Fruit fly (Drosophila melanogaster) whole organism, embryonic: Measurements from ENCODE around the gene CG14183.

ENCODE experiments used
- Bdp1 ChIP-seq: fragments of 200-800 bp; sonication (Bioruptor generic); optimal IDR thresholded peaks from 3 replicates; lab custom pipeline; 2016; ENCODE audit warnings: missing biosample characterization, missing genetic modification characterization
- CG10147 ChIP-seq: fragments of 200-800 bp; sonication (Bioruptor generic); optimal IDR thresholded peaks from 2 replicates; lab custom pipeline; 2019; ENCODE audit warnings: missing biosample characterization, mild to moderate bottlenecking, missing genetic modification characterization, moderate library complexity
- CG10209 ChIP-seq: fragments of 200-800 bp; sonication (Bioruptor generic); optimal IDR thresholded peaks from 3 replicates; lab custom pipeline; 2017; ENCODE audit warnings: missing biosample characterization, mild to moderate bottlenecking, missing genetic modification characterization, missing genetic modification reagents
- CG10366 ChIP-seq: fragments of 200-800 bp; sonication (Bioruptor generic); IDR thresholded peaks from 2 replicates; pipeline ENCODE4 v1.3.6; 2022; ENCODE audit warnings: missing biosample characterization, missing genetic modification characterization
- CG10959 ChIP-seq: fragments of 200-800 bp; sonication (Bioruptor generic); IDR thresholded peaks from 2 replicates; pipeline ENCODE4 v1.3.6; 2022; ENCODE audit warnings: missing biosample characterization, missing genetic modification characterization
- CG13287 ChIP-seq: fragments of 200-800 bp; sonication (Bioruptor generic); IDR thresholded peaks from 2 replicates; pipeline ENCODE4 v1.3.6; 2022; ENCODE audit warnings: missing biosample characterization, missing genetic modification characterization; ENCODE audit not compliant: partially characterized antibody
- CG13775 ChIP-seq: fragments of 200-800 bp; sonication (Bioruptor generic); optimal IDR thresholded peaks from 3 replicates; lab custom pipeline; 2017; ENCODE audit warnings: missing biosample characterization, mild to moderate bottlenecking, missing genetic modification characterization
- CG17385 ChIP-seq: fragments of 200-800 bp; sonication (Bioruptor generic); optimal IDR thresholded peaks from 3 replicates; lab custom pipeline; 2018; ENCODE audit warnings: missing biosample characterization, mild to moderate bottlenecking, missing genetic modification characterization
- CG17912 ChIP-seq: fragments of 200-800 bp; sonication (Bioruptor generic); optimal IDR thresholded peaks from 2 replicates; lab custom pipeline; 2018; ENCODE audit warnings: missing biosample characterization, mild to moderate bottlenecking, missing genetic modification characterization
- CG18011 ChIP-seq: fragments of 200-800 bp; sonication (Bioruptor generic); optimal IDR thresholded peaks from 2 replicates; lab custom pipeline; 2017; ENCODE audit warnings: missing biosample characterization, missing genetic modification characterization, mild to moderate bottlenecking, moderate library complexity, missing genotype
- CG33557 ChIP-seq: fragments of 200-800 bp; sonication (Bioruptor generic); optimal IDR thresholded peaks from 2 replicates; lab custom pipeline; 2019; ENCODE audit warnings: missing biosample characterization, mild to moderate bottlenecking, missing genetic modification characterization, moderate library complexity
- CG3726 ChIP-seq: fragments of 200-800 bp; sonication (Bioruptor generic); IDR thresholded peaks from 3 replicates; pipeline ENCODE4, ENCODE4 v1.3.6; 2022; ENCODE audit warnings: missing biosample characterization, missing genetic modification characterization
- CG6254 ChIP-seq: fragments of 200-800 bp; sonication (Bioruptor generic); optimal IDR thresholded peaks from 3 replicates; lab custom pipeline; 2017; ENCODE audit warnings: mild to moderate bottlenecking, missing biosample characterization, missing genetic modification reagents, missing genetic modification characterization
- CG9817 ChIP-seq: fragments of 200-800 bp; sonication (Bioruptor generic); optimal IDR thresholded peaks from 2 replicates; lab custom pipeline; 2018; ENCODE audit warnings: missing biosample characterization, mild to moderate bottlenecking, missing genetic modification characterization, moderate library complexity
- CTCF ChIP-seq: fragments of 200-800 bp; sonication (Bioruptor generic); optimal IDR thresholded peaks from 2 replicates; lab custom pipeline; 2017; ENCODE audit warnings: missing biosample characterization, mild to moderate bottlenecking, missing genetic modification characterization, moderate library complexity
- Dad ChIP-seq: fragments of 200-800 bp; sonication (Bioruptor generic); optimal IDR thresholded peaks from 3 replicates; lab custom pipeline; 2016; ENCODE audit warnings: missing biosample characterization, missing genetic modification characterization
- HLH4C ChIP-seq: fragments of 200-800 bp; sonication (Bioruptor generic); IDR thresholded peaks from 3 replicates; pipeline ENCODE4 v1.3.6; 2022; ENCODE audit warnings: missing biosample characterization, missing genetic modification characterization; ENCODE audit not compliant: partially characterized antibody
- Hey ChIP-seq: fragments of 200-800 bp; sonication (Bioruptor generic); optimal IDR thresholded peaks from 3 replicates; lab custom pipeline; 2018; ENCODE audit warnings: missing biosample characterization, mild to moderate bottlenecking, missing genetic modification characterization
- Hmx ChIP-seq: fragments of 200-800 bp; sonication (Bioruptor generic); optimal IDR thresholded peaks from 2 replicates; lab custom pipeline; 2016; ENCODE audit warnings: missing biosample characterization, missing genetic modification characterization
- Mes4 ChIP-seq: fragments of 200-800 bp; sonication (Bioruptor generic); optimal IDR thresholded peaks from 2 replicates; lab custom pipeline; 2016; ENCODE audit warnings: missing biosample characterization, missing genetic modification characterization
- Myb ChIP-seq: fragments of 200-800 bp; sonication (Bioruptor generic); optimal IDR thresholded peaks from 2 replicates; lab custom pipeline; 2016; ENCODE audit warnings: missing biosample characterization, missing genetic modification characterization
- NFAT ChIP-seq: fragments of 200-800 bp; sonication (Bioruptor generic); IDR thresholded peaks from 2 replicates; pipeline ENCODE4 v1.3.6; 2022; ENCODE audit warnings: missing biosample characterization, missing genetic modification characterization
- Neu2 ChIP-seq: fragments of 200-800 bp; sonication (Bioruptor generic); optimal IDR thresholded peaks from 3 replicates; lab custom pipeline; 2016; ENCODE audit warnings: missing biosample characterization, missing genetic modification characterization, borderline replicate concordance
- Nf-YC ChIP-seq: fragments of 200-800 bp; optimal IDR thresholded peaks from 3 replicates; lab custom pipeline; 2019; ENCODE audit warnings: missing biosample characterization, mild to moderate bottlenecking, missing genetic modification characterization, moderate library complexity
- Ravus ChIP-seq: fragments of 200-800 bp; sonication (Bioruptor generic); IDR thresholded peaks from 2 replicates; pipeline ENCODE4 v1.3.6; 2022; ENCODE audit warnings: missing biosample characterization, missing genetic modification characterization
- Side ChIP-seq: fragments of 200-800 bp; sonication (Bioruptor generic); optimal IDR thresholded peaks from 2 replicates; lab custom pipeline; 2016; ENCODE audit warnings: missing biosample characterization, missing genetic modification characterization
- Sox102F ChIP-seq: fragments of 200-800 bp; sonication (Bioruptor generic); optimal IDR thresholded peaks from 2 replicates; lab custom pipeline; 2018; ENCODE audit warnings: missing biosample characterization, mild to moderate bottlenecking, missing genetic modification characterization, moderate library complexity
- Xrp1 ChIP-seq: fragments of 200-800 bp; sonication (Bioruptor generic); IDR thresholded peaks from 2 replicates; pipeline ENCODE4 v1.3.6; 2022; ENCODE audit warnings: missing biosample characterization, missing genetic modification characterization
- ac ChIP-seq: fragments of 200-800 bp; sonication (Bioruptor generic); optimal IDR thresholded peaks from 3 replicates; lab custom pipeline; 2017; ENCODE audit warnings: missing biosample characterization, mild to moderate bottlenecking, missing genetic modification characterization
- aop ChIP-seq: fragments of 200-800 bp; sonication (Bioruptor generic); IDR thresholded peaks from 2 replicates; pipeline ENCODE4 v1.3.6; 2022; ENCODE audit warnings: missing biosample characterization, missing genetic modification characterization
- ash1 ChIP-seq: fragments of 200-800 bp; sonication (Bioruptor generic); optimal IDR thresholded peaks from 2 replicates; lab custom pipeline; 2018; ENCODE audit warnings: missing biosample characterization, mild to moderate bottlenecking, missing genetic modification characterization
- cas ChIP-seq: fragments of 200-800 bp; sonication (Bioruptor generic); IDR thresholded peaks from 2 replicates; pipeline ENCODE4 v1.3.6; 2022; ENCODE audit warnings: missing biosample characterization, missing genetic modification characterization
- cato ChIP-seq: fragments of 200-800 bp; sonication (Bioruptor generic); optimal IDR thresholded peaks from 2 replicates; lab custom pipeline; 2016; ENCODE audit warnings: missing biosample characterization, missing genetic modification characterization, borderline replicate concordance
- caup ChIP-seq: fragments of 200-800 bp; sonication (Bioruptor generic); optimal IDR thresholded peaks from 3 replicates; lab custom pipeline; 2017; ENCODE audit warnings: missing biosample characterization, mild to moderate bottlenecking, missing genetic modification characterization, moderate library complexity; ENCODE audit not compliant: severe bottlenecking
- croc ChIP-seq: fragments of 200-800 bp; sonication (Bioruptor generic); conservative IDR thresholded peaks from 3 replicates; pipeline ENCODE4 v1.3.6; 2022; ENCODE audit warnings: missing biosample characterization, missing genetic modification characterization
- esg ChIP-seq: fragments of 200-800 bp; sonication (Bioruptor generic); conservative IDR thresholded peaks from 2 replicates; pipeline ENCODE4 v1.3.6; 2022; ENCODE audit warnings: missing biosample characterization, missing genetic modification characterization
- fd3F ChIP-seq: fragments of 200-800 bp; sonication (Bioruptor generic); optimal IDR thresholded peaks from 2 replicates; lab custom pipeline; 2018; ENCODE audit warnings: missing biosample characterization, mild to moderate bottlenecking, missing genetic modification characterization, moderate library complexity
- insv ChIP-seq, 2 experiments: fragments of 200-800 bp; sonication (Bioruptor generic); optimal IDR thresholded peaks; 3 replicates each; lab custom pipeline; 2016 to 2018; ENCODE audit warnings: missing biosample characterization in 2 of 2, missing genetic modification characterization in 2 of 2
- kah ChIP-seq: fragments of 200-800 bp; sonication (Bioruptor generic); optimal IDR thresholded peaks from 2 replicates; lab custom pipeline; 2018; ENCODE audit warnings: missing biosample characterization, mild to moderate bottlenecking, missing genetic modification characterization
- klu ChIP-seq: fragments of 200-800 bp; sonication (Bioruptor generic); IDR thresholded peaks from 2 replicates; pipeline ENCODE4 v1.3.6; 2022; ENCODE audit warnings: missing biosample characterization, missing genetic modification characterization
- pan ChIP-seq, 4 experiments: fragments of >200 bp in 3 of 4; fragments of 200-800 bp in 1 of 4; sonication (Bioruptor generic) in 1 of 4; optimal IDR thresholded peaks in 3 of 4; IDR thresholded peaks in 1 of 4; 2 replicates each; pipeline versions ENCODE4 v1.3.6 to Lab custom; 2017 to 2022; ENCODE audit warnings: missing biosample characterization in 2 of 4, missing genetic modification characterization in 2 of 4, mixed read lengths in 1 of 4
- psq ChIP-seq: fragments of 200-800 bp; sonication (Bioruptor generic); optimal IDR thresholded peaks from 2 replicates; lab custom pipeline; 2017; ENCODE audit warnings: missing biosample characterization, missing genetic modification characterization
- pum ChIP-seq: fragments of 200-800 bp; sonication (Bioruptor generic); optimal IDR thresholded peaks from 2 replicates; lab custom pipeline; 2016; ENCODE audit warnings: missing biosample characterization, missing genetic modification characterization
- ttk ChIP-seq: fragments of 200-800 bp; sonication (Bioruptor generic); IDR thresholded peaks from 2 replicates; pipeline ENCODE4 v2.1.2; 2022; ENCODE audit warnings: missing biosample characterization, missing genetic modification characterization
- tup ChIP-seq: fragments of 200-800 bp; sonication (Bioruptor generic); optimal IDR thresholded peaks from 2 replicates; lab custom pipeline; 2016; ENCODE audit warnings: missing biosample characterization, mild to moderate bottlenecking, missing genetic modification characterization, moderate library complexity
- unpg ChIP-seq: fragments of 200-800 bp; sonication (Bioruptor generic); optimal IDR thresholded peaks from 3 replicates; lab custom pipeline; 2018; ENCODE audit warnings: missing biosample characterization, mild to moderate bottlenecking, missing genetic modification characterization, moderate library complexity
- vfl ChIP-seq: fragments of 200-800 bp; sonication (Bioruptor generic); optimal IDR thresholded peaks from 2 replicates; lab custom pipeline; 2016; ENCODE audit warnings: missing biosample characterization, missing genetic modification characterization
- zf30C ChIP-seq: fragments of 200-800 bp; sonication (Bioruptor generic); optimal IDR thresholded peaks from 3 replicates; lab custom pipeline; 2018; ENCODE audit warnings: missing biosample characterization, mild to moderate bottlenecking, missing genetic modification characterization

The CG14183 gene

DNA sequence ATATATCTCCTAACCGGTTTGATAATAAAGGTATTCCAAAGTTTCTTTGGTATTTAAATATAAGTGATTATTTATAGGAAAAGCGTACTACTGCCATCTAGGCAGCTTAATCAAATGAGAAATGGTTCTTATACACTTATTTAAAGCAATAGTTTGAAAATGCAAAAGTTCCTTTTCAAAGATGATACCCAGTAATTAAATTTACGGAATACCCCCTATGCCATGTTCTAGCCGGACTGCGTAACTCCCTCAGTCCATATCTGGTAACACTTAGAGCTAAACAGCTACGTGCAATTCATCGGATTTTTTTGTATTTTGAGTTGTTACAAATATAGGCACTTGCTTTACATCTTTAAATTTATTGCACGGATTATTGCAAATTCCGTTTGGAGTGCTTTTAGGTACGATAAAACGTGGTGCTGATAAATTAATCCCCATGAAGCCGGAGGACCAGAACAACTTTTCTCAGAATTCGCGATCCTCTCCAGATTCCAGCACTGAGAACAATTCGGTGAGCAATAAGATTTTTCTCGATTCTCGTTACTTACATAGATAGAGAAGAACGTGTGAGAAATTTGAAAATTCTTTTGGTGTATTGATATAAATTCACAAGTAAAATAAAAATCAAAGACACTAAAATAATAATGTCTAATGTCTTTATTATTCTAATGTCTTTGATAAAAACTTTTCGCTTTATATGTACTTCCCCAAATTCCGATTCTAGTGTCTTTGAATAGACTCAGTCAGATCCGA is 25.0 kb downstream of the CG14183 start, which contains the start of gene CG7668 (continued):
- TF ChIP-seq fd3F (GFP tag; lab: Kevin White, UChicago) (peak; percentile 81), aop (GFP tag; lab: Robert Waterston, UW) (no peak), Sox102F (peak; percentile 93), caup (GFP tag; lab: Kevin White, UChicago) (peak; percentile 91), Xrp1 (GFP tag; lab: Robert Waterston, UW) (peak; percentile 93), Mes4 (GFP tag; lab: Kevin White, UChicago) (peak; percentile 79), CG10209 (GFP tag; lab: Kevin White, UChicago) (peak; percentile 89), esg (GFP tag; lab: Robert Waterston, UW) (peak; percentile 85), Neu2 (GFP tag; lab: Kevin White, UChicago) (peak; percentile 8), insv (GFP tag; optimal IDR thresholded peaks at IDR 0.05; lab: Kevin White, UChicago) (peak in 1 of 2 experiments; percentile 64), zf30C (GFP tag; lab: Kevin White, UChicago) (peak; percentile 88), pan (optimal IDR thresholded peaks at IDR 0.05; lab: Kevin White, UChicago) (no peak), pan (GFP tag; optimal IDR thresholded peaks at IDR 0.05 in 1 of 2, IDR thresholded peaks at IDR 0.05 in 1 of 2) (peak in 1 of 2 experiments; percentile 95), CG10366 (GFP tag; lab: Robert Waterston, UW) (peak; percentile 87; the same call in 1 of the 2 replicates), ac (peak; percentile 57), NFAT (GFP tag; lab: Robert Waterston, UW) (no peak; the same call in 1 of the 2 replicates), psq (peak; percentile 55), klu (GFP tag; lab: Robert Waterston, UW) (no peak; the same call in 1 of the 2 replicates), Hmx (GFP tag; lab: Kevin White, UChicago) (peak; percentile 71), kah (peak; percentile 67), CG17385 (GFP tag; lab: Kevin White, UChicago) (peak; percentile 84), CG13287 (GFP tag; lab: Robert Waterston, UW) (peak; percentile 32; the same call in 1 of the 2 replicates), pum (GFP tag; lab: Kevin White, UChicago) (peak; percentile 87), CG13775 (GFP tag; lab: Kevin White, UChicago) (peak; percentile 84), cas (GFP tag; lab: Robert Waterston, UW) (peak; percentile 86; the same call in 1 of the 2 replicates), cato (GFP tag; lab: Kevin White, UChicago) (peak; percentile 78), CG10959 (GFP tag; lab: Robert Waterston, UW) (no peak; the same call in 1 of the 2 replicates), HLH4C (GFP tag; lab: Robert Waterston, UW) (peak; percentile 44; the same call in 2 of the 3 replicates), CG9817 (peak; percentile 88), Hey (no peak), Myb (GFP tag; lab: Kevin White, UChicago) (peak; percentile 63), croc (GFP tag; lab: Robert Waterston, UW) (peak; percentile 74), Dad (peak; percentile 74), CG3726 (GFP tag; lab: Robert Waterston, UW) (no peak), CG33557 (GFP tag; lab: Kevin White, UChicago) (peak; percentile 92), Nf-YC (tag; lab: Kevin White, UChicago) (peak; percentile 83), vfl (GFP tag; lab: Kevin White, UChicago) (peak; percentile 73), ttk (GFP tag; lab: Robert Waterston, UW) (peak; percentile 92), CG10147 (GFP tag; lab: Kevin White, UChicago) (peak; percentile 86), Ravus (peak; percentile 50; the same call in 1 of the 2 replicates), CG6254 (GFP tag; lab: Kevin White, UChicago) (peak; percentile 79), tup (GFP tag; lab: Kevin White, UChicago) (peak; percentile 23), CG17912 (peak; percentile 39), Bdp1 (GFP tag; lab: Kevin White, UChicago) (peak; percentile 75), Side (GFP tag; lab: Kevin White, UChicago) (peak; percentile 84), CG18011 (GFP tag; lab: Kevin White, UChicago) (peak; percentile 75), CTCF (GFP tag; lab: Kevin White, UChicago) (peak; percentile 47), ash1 (GFP tag; lab: Kevin White, UChicago) (no peak), unpg (GFP tag; lab: Kevin White, UChicago) (peak; percentile 95)
